Worm (Caenorhabditis elegans): ENCODE data around the gene gtap-1.
A peak's percentile ranks its signal among the peaks of the same experiment; 100 is the strongest.

The gtap-1 gene

ce11 chrII:5841053-5841547 lies 8.1 kb upstream of the gtap-1 start, which contains the start of gene lec-5 (continued):
- TF ChIP-seq nhr-47 (tag; optimal IDR thresholded peaks at IDR 0.05) (no peak), zip-4 (GFP tag; optimal IDR thresholded peaks at IDR 0.05) (no peak), lin-15B (tag; optimal IDR thresholded peaks at IDR 0.05) (no peak), unc-98 (GFP tag; IDR thresholded peaks at IDR 0.05) (no peak), dsc-1 (tag; optimal IDR thresholded peaks at IDR 0.05) (peak; percentile 56), unc-30 (tag; optimal IDR thresholded peaks at IDR 0.05) (no peak), egl-13 (tag; optimal IDR thresholded peaks at IDR 0.05) (no peak), ceh-82 (tag; optimal IDR thresholded peaks at IDR 0.05) (no peak), vab-15 (tag; optimal IDR thresholded peaks at IDR 0.05) (no peak), nhr-11 (tag; optimal IDR thresholded peaks at IDR 0.05) (no peak), pag-3 (tag; optimal IDR thresholded peaks at IDR 0.05; ENCODE audit: borderline replicate concordance, insufficient read depth) (peak; percentile 79), ceh-63 (GFP tag; optimal IDR thresholded peaks at IDR 0.05) (no peak), rnt-1 (tag; optimal IDR thresholded peaks at IDR 0.05) (peak; percentile 56), ztf-4 (tag; optimal IDR thresholded peaks at IDR 0.05) (no peak), ztf-11 (tag; optimal IDR thresholded peaks at IDR 0.05) (no peak), lin-35 (GFP tag; optimal IDR thresholded peaks at IDR 0.05) (no peak), aly-2 (tag; optimal IDR thresholded peaks at IDR 0.05) (no peak), nhr-71 (tag; optimal IDR thresholded peaks at IDR 0.05) (peak; percentile 60), fkh-8 (tag; optimal IDR thresholded peaks at IDR 0.05) (no peak), nhr-77 (tag; optimal IDR thresholded peaks at IDR 0.05) (no peak), nhr-19 (GFP tag; conservative IDR thresholded peaks at IDR 0.05) (peak; percentile 38), nhr-28 (tag; optimal IDR thresholded peaks at IDR 0.05) (no peak), swsn-7 (tag; optimal IDR thresholded peaks at IDR 0.05) (no peak), unc-86 (tag; optimal IDR thresholded peaks at IDR 0.05) (no peak), hlh-4 (tag; optimal IDR thresholded peaks at IDR 0.05) (no peak), xbp-1 (tag; optimal IDR thresholded peaks at IDR 0.05) (no peak), nhr-90 (tag; optimal IDR thresholded peaks at IDR 0.05; ENCODE audit: poor library complexity) (no peak), ets-5 (GFP tag; IDR thresholded peaks at IDR 0.05) (no peak), mdl-1 (tag; optimal IDR thresholded peaks at IDR 0.05) (no peak), unc-130 (tag; optimal IDR thresholded peaks at IDR 0.05) (peak; percentile 63), nhr-85 (tag) (no peak), aha-1 (tag; optimal IDR thresholded peaks at IDR 0.05) (no peak), nhr-76 (tag; optimal IDR thresholded peaks at IDR 0.05) (no peak), unc-62 (GFP tag; optimal IDR thresholded peaks at IDR 0.05) (no peak), hlh-17 (GFP tag; optimal IDR thresholded peaks at IDR 0.05; ENCODE audit: borderline replicate concordance) (no peak), mab-9 (GFP tag; IDR thresholded peaks at IDR 0.05) (no peak), elt-3 (tag; optimal IDR thresholded peaks at IDR 0.05) (no peak), lsy-2 (tag; optimal IDR thresholded peaks at IDR 0.05) (peak in 1 of 2 experiments; percentile 47), C04F5.9 (tag; optimal IDR thresholded peaks at IDR 0.05) (no peak), efl-1 (optimal IDR thresholded peaks at IDR 0.05) (no peak), efl-1 (GFP tag; optimal IDR thresholded peaks at IDR 0.05 in 1 of 2) (no peak), ceh-88 (GFP tag; IDR thresholded peaks at IDR 0.05) (no peak)

ce11 chrII:5839227-5839626 lies 6.2 kb upstream of the gtap-1 start, which contains the start of gene ZK1248.19:
TSS of gene ZK1248.19 (minus strand) at chrII:5839414.
- TF ChIP-seq unc-98 (GFP tag; IDR thresholded peaks at IDR 0.05) (no peak), tbx-2 (tag; optimal IDR thresholded peaks at IDR 0.05) (no peak), sptf-1 (tag; optimal IDR thresholded peaks at IDR 0.05) (no peak), lsy-2 (tag; optimal IDR thresholded peaks at IDR 0.05) (peak; percentile 42 to 58), unc-130 (tag; optimal IDR thresholded peaks at IDR 0.05) (peak; percentile 32), dsc-1 (tag; optimal IDR thresholded peaks at IDR 0.05) (peak; percentile 14), rnt-1 (tag; optimal IDR thresholded peaks at IDR 0.05) (peak; percentile 56), ces-1 (GFP tag; optimal IDR thresholded peaks at IDR 0.05) (no peak), Y116A8C.19 (tag; optimal IDR thresholded peaks at IDR 0.05; ENCODE audit: borderline replicate concordance) (no peak), nhr-71 (tag; optimal IDR thresholded peaks at IDR 0.05) (peak; percentile 43), dpl-1 (GFP tag; optimal IDR thresholded peaks at IDR 0.05) (peak; percentile 5 to 49 (median 31)), ceh-88 (GFP tag; IDR thresholded peaks at IDR 0.05) (no peak), F16B12.6 (tag; optimal IDR thresholded peaks at IDR 0.05) (peak; percentile 88), C04F5.9 (tag; optimal IDR thresholded peaks at IDR 0.05) (no peak), nhr-47 (tag; optimal IDR thresholded peaks at IDR 0.05) (peak; percentile 35), hlh-17 (GFP tag; optimal IDR thresholded peaks at IDR 0.05; ENCODE audit: borderline replicate concordance) (no peak), lin-14 (GFP tag; optimal IDR thresholded peaks at IDR 0.05) (peak; percentile 13), nhr-20 (tag; optimal IDR thresholded peaks at IDR 0.05) (peak; percentile 39), elt-3 (tag; optimal IDR thresholded peaks at IDR 0.05) (peak in 1 of 6 experiments; percentile 4), isw-1 (GFP tag; IDR thresholded peaks at IDR 0.05) (no peak), skn-1 (tag; optimal IDR thresholded peaks at IDR 0.05) (no peak), unc-62 (GFP tag; optimal IDR thresholded peaks at IDR 0.05) (no peak), ceh-63 (GFP tag; optimal IDR thresholded peaks at IDR 0.05) (no peak), aly-2 (tag; optimal IDR thresholded peaks at IDR 0.05) (no peak)

Data from whole organism, L1 larva.